Fruit fly (Drosophila melanogaster) whole organism, embryonic: ENCODE measurements around the gene wge.
A peak's percentile ranks its signal among the peaks of the same experiment; 100 is the strongest.

Experiments used
- Abd-B ChIP-seq: fragments of 200-800 bp; sonication (Bioruptor generic); optimal IDR thresholded peaks from 2 replicates; lab custom pipeline; 2018; ENCODE audit warnings: missing biosample characterization, mild to moderate bottlenecking, missing genetic modification characterization, moderate library complexity
- Blimp-1 ChIP-seq: fragments of 200-800 bp; sonication (Bioruptor generic); optimal IDR thresholded peaks from 3 replicates; lab custom pipeline; 2018; ENCODE audit warnings: missing biosample characterization, missing genetic modification characterization, mild to moderate bottlenecking, moderate library complexity, missing genetic modification reagents
- Bteb2 ChIP-seq: fragments of 200-800 bp; sonication (Bioruptor generic); optimal IDR thresholded peaks from 2 replicates; lab custom pipeline; 2016; ENCODE audit warnings: missing biosample characterization, missing genetic modification characterization
- CG12104 ChIP-seq: fragments of 200-800 bp; sonication (Bioruptor generic); optimal IDR thresholded peaks from 3 replicates; lab custom pipeline; 2016; ENCODE audit warnings: missing biosample characterization, missing genetic modification characterization
- CG12659 ChIP-seq: fragments of 200-800 bp; sonication (Bioruptor generic); optimal IDR thresholded peaks from 3 replicates; lab custom pipeline; 2017; ENCODE audit warnings: mild to moderate bottlenecking, missing biosample characterization, missing genetic modification reagents, missing genetic modification characterization
- CG13123 ChIP-seq: fragments of 200-800 bp; sonication (Bioruptor generic); optimal IDR thresholded peaks from 2 replicates; lab custom pipeline; 2016; ENCODE audit warnings: missing biosample characterization, missing genetic modification characterization
- CG17829 ChIP-seq: fragments of 200-800 bp; optimal IDR thresholded peaks from 2 replicates; lab custom pipeline; 2019; ENCODE audit warnings: missing biosample characterization, mild to moderate bottlenecking, missing genetic modification characterization, moderate library complexity
- CG1832 ChIP-seq: fragments of 200-800 bp; sonication (Bioruptor generic); optimal IDR thresholded peaks from 2 replicates; lab custom pipeline; 2017; ENCODE audit warnings: missing biosample characterization, mild to moderate bottlenecking, missing genetic modification characterization, inconsistent platforms
- CG3281 ChIP-seq: fragments of 200-800 bp; sonication (Bioruptor generic); optimal IDR thresholded peaks from 3 replicates; lab custom pipeline; 2017; ENCODE audit warnings: missing biosample characterization, mild to moderate bottlenecking, missing genetic modification characterization
- CG34422 ChIP-seq: fragments of 200-800 bp; sonication (Bioruptor generic); IDR thresholded peaks from 3 replicates; pipeline ENCODE4 v1.3.6; 2022; ENCODE audit warnings: missing biosample characterization, missing genetic modification characterization
- CG4707 ChIP-seq: fragments of 200-800 bp; sonication (Bioruptor generic); optimal IDR thresholded peaks from 2 replicates; lab custom pipeline; 2018; ENCODE audit warnings: missing biosample characterization, mild to moderate bottlenecking, missing genetic modification characterization, moderate library complexity
- CG6175 ChIP-seq: fragments of 200-800 bp; sonication (Bioruptor generic); IDR thresholded peaks from 3 replicates; pipeline ENCODE4 v1.3.6; 2022; ENCODE audit warnings: missing biosample characterization, missing genetic modification characterization
- CG6654 ChIP-seq: fragments of 200-800 bp; sonication (Bioruptor generic); optimal IDR thresholded peaks from 2 replicates; lab custom pipeline; 2017; ENCODE audit warnings: missing biosample characterization, mild to moderate bottlenecking, missing genetic modification characterization
- CG7928 ChIP-seq: fragments of 200-800 bp; sonication (Bioruptor generic); optimal IDR thresholded peaks from 2 replicates; lab custom pipeline; 2017; ENCODE audit warnings: missing biosample characterization, mild to moderate bottlenecking, missing genetic modification characterization
- CG8089 ChIP-seq: fragments of 200-800 bp; sonication (Bioruptor generic); optimal IDR thresholded peaks from 3 replicates; lab custom pipeline; 2016; ENCODE audit warnings: missing biosample characterization, missing genetic modification characterization
- CG8765 ChIP-seq: fragments of 200-800 bp; sonication (Bioruptor generic); IDR thresholded peaks from 2 replicates; pipeline ENCODE4 v1.3.6; 2022; ENCODE audit warnings: missing biosample characterization, missing genetic modification characterization
- CG8924 ChIP-seq: fragments of 200-800 bp; optimal IDR thresholded peaks from 3 replicates; lab custom pipeline; 2019; ENCODE audit warnings: missing biosample characterization, mild to moderate bottlenecking, missing genetic modification characterization, moderate library complexity
- CG9215 ChIP-seq: fragments of 200-800 bp; sonication (Bioruptor generic); IDR thresholded peaks from 2 replicates; pipeline ENCODE4 v1.3.6; 2022; ENCODE audit warnings: missing biosample characterization, missing genetic modification characterization
- CG9817 ChIP-seq: fragments of 200-800 bp; sonication (Bioruptor generic); optimal IDR thresholded peaks from 2 replicates; lab custom pipeline; 2018; ENCODE audit warnings: missing biosample characterization, mild to moderate bottlenecking, missing genetic modification characterization, moderate library complexity
- CrebB ChIP-seq: fragments of 200-800 bp; sonication (Bioruptor generic); optimal IDR thresholded peaks from 3 replicates; lab custom pipeline; 2018; ENCODE audit warnings: missing biosample characterization, mild to moderate bottlenecking, missing genetic modification characterization
- ERR ChIP-seq: fragments of 200-800 bp; sonication (Bioruptor generic); optimal IDR thresholded peaks from 2 replicates; lab custom pipeline; 2016; ENCODE audit warnings: missing biosample characterization, missing genetic modification characterization
- Elba2 ChIP-seq: fragments of 200-800 bp; sonication (Bioruptor generic); optimal IDR thresholded peaks from 3 replicates; lab custom pipeline; 2016; ENCODE audit warnings: missing biosample characterization, missing genetic modification characterization
- HmgD ChIP-seq: fragments of 200-800 bp; sonication (Bioruptor generic); optimal IDR thresholded peaks from 3 replicates; lab custom pipeline; 2016; ENCODE audit warnings: missing biosample characterization, missing genetic modification characterization
- Hr39 ChIP-seq: fragments of >200 bp; optimal IDR thresholded peaks from 2 replicates; lab custom pipeline; 2017
- Hr51 ChIP-seq, 2 experiments: fragments of 200-800 bp; sonication (Bioruptor generic); optimal IDR thresholded peaks; 2 replicates in 1 of 2; 3 replicates in 1 of 2; lab custom pipeline; 2016 to 2018; ENCODE audit warnings: missing biosample characterization in 2 of 2, missing genetic modification characterization in 2 of 2, mild to moderate bottlenecking in 1 of 2, moderate library complexity in 1 of 2
- Kr ChIP-seq: fragments of 200-800 bp; sonication (Bioruptor generic); optimal IDR thresholded peaks from 2 replicates; lab custom pipeline; 2017; ENCODE audit warnings: missing biosample characterization, mild to moderate bottlenecking, missing genetic modification characterization
- Mad ChIP-seq: fragments of 200-800 bp; sonication (Bioruptor generic); optimal IDR thresholded peaks from 2 replicates; lab custom pipeline; 2016; ENCODE audit warnings: missing biosample characterization, missing genetic modification characterization
- Mrtf ChIP-seq: fragments of 200-800 bp; sonication (Bioruptor generic); IDR thresholded peaks from 3 replicates; pipeline ENCODE4 v1.3.6; 2022; ENCODE audit warnings: missing biosample characterization, missing genetic modification characterization
- NC2β ChIP-seq: fragments of 200-800 bp; sonication (Bioruptor generic); optimal IDR thresholded peaks from 2 replicates; lab custom pipeline; 2016; ENCODE audit warnings: missing biosample characterization, missing genetic modification characterization
- Nf-YC ChIP-seq: fragments of 200-800 bp; optimal IDR thresholded peaks from 3 replicates; lab custom pipeline; 2019; ENCODE audit warnings: missing biosample characterization, mild to moderate bottlenecking, missing genetic modification characterization, moderate library complexity
- Opbp ChIP-seq: fragments of 200-800 bp; sonication (Bioruptor generic); IDR thresholded peaks from 3 replicates; pipeline ENCODE4 v1.3.6; 2022; ENCODE audit warnings: missing biosample characterization, missing genetic modification characterization; ENCODE audit not compliant: partially characterized antibody
- Spps ChIP-seq: fragments of 200-800 bp; sonication (Bioruptor generic); optimal IDR thresholded peaks from 2 replicates; lab custom pipeline; 2018; ENCODE audit warnings: missing biosample characterization, mild to moderate bottlenecking, missing genetic modification characterization
- Usf ChIP-seq: fragments of 200-800 bp; sonication (Bioruptor generic); optimal IDR thresholded peaks from 2 replicates; lab custom pipeline; 2017; ENCODE audit warnings: missing genotype, missing biosample characterization, missing genetic modification characterization
- ara ChIP-seq: fragments of 200-800 bp; sonication (Bioruptor generic); IDR thresholded peaks from 2 replicates; pipeline ENCODE4 v1.3.6; 2022; ENCODE audit warnings: missing biosample characterization, missing genetic modification characterization
- ase ChIP-seq: fragments of 200-800 bp; sonication (Bioruptor generic); IDR thresholded peaks from 3 replicates; pipeline ENCODE4 v1.3.6; 2022; ENCODE audit warnings: missing biosample characterization, missing genetic modification characterization
- dati ChIP-seq: fragments of 200-800 bp; sonication (Bioruptor generic); IDR thresholded peaks from 2 replicates; pipeline ENCODE4 v1.3.6; 2022; ENCODE audit warnings: missing biosample characterization, missing genetic modification characterization
- dysf ChIP-seq: fragments of 200-800 bp; sonication (Bioruptor generic); IDR thresholded peaks from 3 replicates; pipeline ENCODE4 v1.3.6; 2022; ENCODE audit warnings: missing biosample characterization, missing genetic modification characterization
- en ChIP-seq: fragments of 200-800 bp; sonication (Bioruptor generic); optimal IDR thresholded peaks from 2 replicates; lab custom pipeline; 2016; ENCODE audit warnings: missing biosample characterization, missing genetic modification characterization
- gfzf ChIP-seq: fragments of 200-800 bp; sonication (Bioruptor generic); optimal IDR thresholded peaks from 2 replicates; lab custom pipeline; 2016; ENCODE audit warnings: missing biosample characterization, mild to moderate bottlenecking, missing genetic modification characterization, moderate library complexity
- gro ChIP-seq: fragments of 200-800 bp; sonication (Bioruptor generic); optimal IDR thresholded peaks from 2 replicates; lab custom pipeline; 2016; ENCODE audit warnings: missing biosample characterization, missing genetic modification characterization
- lilli ChIP-seq: fragments of 200-800 bp; sonication (Bioruptor generic); optimal IDR thresholded peaks from 3 replicates; lab custom pipeline; 2016; ENCODE audit warnings: missing biosample characterization, missing genetic modification characterization
- luna ChIP-seq: fragments of 200-800 bp; sonication (Bioruptor generic); optimal IDR thresholded peaks from 2 replicates; lab custom pipeline; 2016; ENCODE audit warnings: missing biosample characterization, missing genetic modification characterization
- nmo ChIP-seq: fragments of 200-800 bp; sonication (Bioruptor generic); optimal IDR thresholded peaks from 2 replicates; lab custom pipeline; 2018; ENCODE audit warnings: missing biosample characterization, mild to moderate bottlenecking, missing genetic modification characterization, moderate library complexity
- p53 ChIP-seq: fragments of 200-800 bp; sonication (Bioruptor generic); optimal IDR thresholded peaks from 2 replicates; lab custom pipeline; 2016; ENCODE audit warnings: missing biosample characterization, missing genetic modification characterization
- schlank ChIP-seq: fragments of 200-800 bp; sonication (Bioruptor generic); optimal IDR thresholded peaks from 2 replicates; lab custom pipeline; 2018; ENCODE audit warnings: missing biosample characterization, mild to moderate bottlenecking, missing genetic modification characterization
- slou ChIP-seq: fragments of 200-800 bp; sonication (Bioruptor generic); optimal IDR thresholded peaks from 3 replicates; lab custom pipeline; 2016; ENCODE audit warnings: missing biosample characterization, missing genetic modification characterization
- stc ChIP-seq: fragments of 200-800 bp; sonication (Bioruptor generic); IDR thresholded peaks from 2 replicates; pipeline ENCODE4 v1.3.6; 2022; ENCODE audit warnings: missing biosample characterization, missing genetic modification characterization
- tin ChIP-seq: fragments of 200-800 bp; sonication (Bioruptor generic); optimal IDR thresholded peaks from 3 replicates; lab custom pipeline; 2016; ENCODE audit warnings: missing biosample characterization, missing genetic modification characterization
- twi ChIP-seq: fragments of 200-800 bp; optimal IDR thresholded peaks from 2 replicates; lab custom pipeline; 2019; ENCODE audit warnings: missing biosample characterization, mild to moderate bottlenecking, missing genetic modification characterization, moderate library complexity
- wdn ChIP-seq: fragments of 200-800 bp; sonication (Bioruptor generic); IDR thresholded peaks from 2 replicates; pipeline ENCODE4 v1.3.6; 2022; ENCODE audit warnings: missing biosample characterization, missing genetic modification characterization
- wek ChIP-seq: fragments of 200-800 bp; sonication (Bioruptor generic); optimal IDR thresholded peaks from 3 replicates; lab custom pipeline; 2018; ENCODE audit warnings: missing biosample characterization, mild to moderate bottlenecking, missing genetic modification characterization, moderate library complexity

wge gene

dm6 chr3R:22750534-22750947 is 29.6 kb upstream of the wge start, which contains the start of the genes rumi, CG7029 and Usp12-46 (continued):
- TF ChIP-seq HmgD (peak; percentile 98), ERR (GFP tag; lab: Kevin White, UChicago) (peak; percentile 83), CG9215 (GFP tag; lab: Robert Waterston, UW) (peak; percentile 77), Blimp-1 (peak; percentile 78), CG3281 (peak; percentile 80), wdn (peak; percentile 71), lilli (GFP tag; lab: Kevin White, UChicago) (peak; percentile 95), CG8765 (GFP tag; lab: Robert Waterston, UW) (peak; percentile 82), ase (GFP tag; lab: Robert Waterston, UW) (peak; percentile 81), Hr51 (GFP tag; optimal IDR thresholded peaks at IDR 0.05; lab: Kevin White, UChicago) (peak; percentile 86 to 90), CG13123 (peak; percentile 68), CG8089 (GFP tag; lab: Kevin White, UChicago) (peak; percentile 87), CG1832 (GFP tag; lab: Kevin White, UChicago) (no peak), Mad (GFP tag; lab: Kevin White, UChicago) (peak; percentile 89), twi (peak; percentile 80), dati (GFP tag; lab: Robert Waterston, UW) (0 out of 2 replicates have a peak, but pooled peaks have one; percentile 39), Elba2 (GFP tag; lab: Kevin White, UChicago) (peak; percentile 71), CG9817 (tag; lab: Kevin White, UChicago) (peak; percentile 89), Kr (GFP tag; lab: Kevin White, UChicago) (no peak), stc (GFP tag; lab: Robert Waterston, UW) (peak; percentile 78), CG4707 (peak; percentile 67), CrebB (tag; lab: Kevin White, UChicago) (peak; percentile 74), en (GFP tag; lab: Kevin White, UChicago) (peak; percentile 77), CG34422 (GFP tag; lab: Robert Waterston, UW) (peak; percentile 90), Mrtf (GFP tag; lab: Robert Waterston, UW) (peak; percentile 69), CG17829 (tag; lab: Kevin White, UChicago) (peak; percentile 86), CG6654 (GFP tag; lab: Kevin White, UChicago) (peak; percentile 44), nmo (peak; percentile 93), NC2β (peak; percentile 91), dysf (GFP tag; lab: Robert Waterston, UW) (peak; percentile 84), Hr39 (lab: Kevin White, UChicago) (no peak), gfzf (peak; percentile 44), Opbp (GFP tag; lab: Robert Waterston, UW) (peak; percentile 61), Spps (peak; percentile 67), tin (peak; percentile 87), gro (peak; percentile 91), Bteb2 (peak; percentile 90), Usf (peak; percentile 70), CG6175 (GFP tag; lab: Robert Waterston, UW) (peak; percentile 52; the same call in 2 of the 3 replicates), luna (GFP tag; lab: Kevin White, UChicago) (peak; percentile 75), schlank (tag; lab: Kevin White, UChicago) (peak; percentile 59), Abd-B (GFP tag; lab: Kevin White, UChicago) (peak; percentile 84), p53 (GFP tag; lab: Kevin White, UChicago) (peak; percentile 86), wek (GFP tag; lab: Kevin White, UChicago) (peak; percentile 23), CG12659 (GFP tag; lab: Kevin White, UChicago) (peak; percentile 93), CG8924 (peak; percentile 87), CG12104 (GFP tag; lab: Kevin White, UChicago) (peak; percentile 20), slou (GFP tag; lab: Kevin White, UChicago) (peak; percentile 69), ara (GFP tag; lab: Robert Waterston, UW) (peak; percentile 79), Nf-YC (tag; lab: Kevin White, UChicago) (peak; percentile 74), CG7928 (GFP tag; lab: Kevin White, UChicago) (peak; percentile 58)
